Worm (Caenorhabditis elegans): ENCODE results near the gene srh-149.
"Not testable (repeated sequence)": the region's sequence is repeated elsewhere in the genome, so short reads cannot be mapped to it uniquely, and the experiment has no call there.

srh-149 gene

ce11 chrV:15809543-15809942 is 31.5 kb downstream of the srh-149 start, which contains the start of gene srsx-36:
srsx-36 (minus strand) TSS chrV:15809643.
- TF ChIP-seq sea-1 (GFP tag; conservative IDR thresholded peaks at IDR 0.05) (no peak), B0310.2 (tag; optimal IDR thresholded peaks at IDR 0.05) (no peak), flt-1 (GFP tag; IDR thresholded peaks at IDR 0.05) (no peak), hmbx-1 (tag; optimal IDR thresholded peaks at IDR 0.05) (no peak), tra-4 (tag; optimal IDR thresholded peaks at IDR 0.05) (no peak), pes-1 (GFP tag; IDR thresholded peaks at IDR 0.05) (no peak), ama-1 (optimal IDR thresholded peaks at IDR 0.05) (no peak), hnd-1 (tag; optimal IDR thresholded peaks at IDR 0.05) (no peak)

ce11 chrV:15807420-15807819 is 33.6 kb downstream of the srh-149 start, which contains the start of gene srsx-38:
srsx-38 (minus strand) TSS chrV:15807520.
- not testable (repeated sequence) for TF ChIP-seq tbx-37 (GFP tag; conservative IDR thresholded peaks at IDR 0.05); F13C5.2 (tag; optimal IDR thresholded peaks at IDR 0.05); aly-1 (tag; optimal IDR thresholded peaks at IDR 0.05)

ce11 chrV:15803748-15804147 is 37.2 kb downstream of the srh-149 start, which contains the start of gene T26E4.18:
T26E4.18 (minus strand) TSS chrV:15803848.
- TF ChIP-seq ceh-13 (GFP tag; optimal IDR thresholded peaks at IDR 0.05); hmg-4 (GFP tag; optimal IDR thresholded peaks at IDR 0.05); hmbx-1 (tag; optimal IDR thresholded peaks at IDR 0.05): not testable (repeated sequence)

ce11 chrV:15803079-15803478 is 37.9 kb downstream of the srh-149 start, which contains the start of gene srd-27:
srd-27 (plus strand) TSS chrV:15803379.
- TF ChIP-seq tra-4, ets-7, hmbx-1 (tag; optimal IDR thresholded peaks at IDR 0.05): not testable (repeated sequence)

ce11 chrV:15802623-15803022 is 38.4 kb downstream of the srh-149 start, which contains the start of gene T26E4.9:
T26E4.9 (minus strand) TSS chrV:15802723.
- TF ChIP-seq F13C5.2 (tag; optimal IDR thresholded peaks at IDR 0.05); ets-7 (tag; optimal IDR thresholded peaks at IDR 0.05); tbx-11 (GFP tag; IDR thresholded peaks at IDR 0.05): not testable (repeated sequence)

- TF ChIP-seq ets-7 (tag; optimal IDR thresholded peaks at IDR 0.05) (no peak), hmbx-1 (tag; optimal IDR thresholded peaks at IDR 0.05) (no peak), hmg-4 (GFP tag; optimal IDR thresholded peaks at IDR 0.05) (no peak), sea-1 (GFP tag; conservative IDR thresholded peaks at IDR 0.05) (no peak), F13C5.2 (tag; optimal IDR thresholded peaks at IDR 0.05) (no peak), hnd-1 (tag; optimal IDR thresholded peaks at IDR 0.05) (no peak), pes-1 (GFP tag; IDR thresholded peaks at IDR 0.05) (no peak), B0310.2 (tag; optimal IDR thresholded peaks at IDR 0.05) (no peak), scrt-1 (GFP tag; IDR thresholded peaks at IDR 0.05) (no peak), ceh-13 (GFP tag; optimal IDR thresholded peaks at IDR 0.05) (no peak), tbx-37 (GFP tag; conservative IDR thresholded peaks at IDR 0.05) (no peak), flt-1 (GFP tag; IDR thresholded peaks at IDR 0.05) (no peak)
These were observed 42.9 kb downstream of the srh-149 start, which contains the start of gene T26E4.10 for ce11 chrV:15798108-15798507. T26E4.10 (minus strand) TSS chrV:15798208.

- TF ChIP-seq ets-7 (tag; optimal IDR thresholded peaks at IDR 0.05) (no peak), ama-1 (optimal IDR thresholded peaks at IDR 0.05) (no peak), ceh-13 (GFP tag; optimal IDR thresholded peaks at IDR 0.05) (no peak), tbx-37 (GFP tag; conservative IDR thresholded peaks at IDR 0.05) (no peak), sea-1 (GFP tag; conservative IDR thresholded peaks at IDR 0.05) (no peak), aly-1 (tag; optimal IDR thresholded peaks at IDR 0.05) (no peak), hmbx-1 (tag; optimal IDR thresholded peaks at IDR 0.05) (no peak), tra-4 (tag; optimal IDR thresholded peaks at IDR 0.05) (no peak), scrt-1 (GFP tag; IDR thresholded peaks at IDR 0.05) (no peak), ceh-36 (tag; optimal IDR thresholded peaks at IDR 0.05) (no peak), tbx-11 (GFP tag; IDR thresholded peaks at IDR 0.05) (no peak), F13C5.2 (tag; optimal IDR thresholded peaks at IDR 0.05) (no peak), hnd-1 (tag; optimal IDR thresholded peaks at IDR 0.05) (no peak), pes-1 (GFP tag; IDR thresholded peaks at IDR 0.05) (no peak)
These were observed 44.9 kb downstream of the srh-149 start, which contains the start of gene nhr-223 for ce11 chrV:15796087-15796486. nhr-223 (plus strand) TSS chrV:15796387.

- TF ChIP-seq flt-1 (GFP tag; IDR thresholded peaks at IDR 0.05) (no peak), tbx-37 (GFP tag; conservative IDR thresholded peaks at IDR 0.05) (no peak), aly-1 (tag; optimal IDR thresholded peaks at IDR 0.05) (no peak), ets-7 (tag; optimal IDR thresholded peaks at IDR 0.05) (no peak), F13C5.2 (tag; optimal IDR thresholded peaks at IDR 0.05) (no peak), hmbx-1 (tag; optimal IDR thresholded peaks at IDR 0.05) (no peak), B0310.2 (tag; optimal IDR thresholded peaks at IDR 0.05) (no peak), hnd-1 (tag; optimal IDR thresholded peaks at IDR 0.05) (no peak), ceh-36 (tag; optimal IDR thresholded peaks at IDR 0.05) (no peak), sea-1 (GFP tag; conservative IDR thresholded peaks at IDR 0.05) (no peak), ceh-13 (GFP tag; optimal IDR thresholded peaks at IDR 0.05) (no peak), hmg-4 (GFP tag; optimal IDR thresholded peaks at IDR 0.05) (no peak), tra-4 (tag; optimal IDR thresholded peaks at IDR 0.05) (no peak), pes-1 (GFP tag; IDR thresholded peaks at IDR 0.05) (no peak), tbx-11 (GFP tag; IDR thresholded peaks at IDR 0.05) (no peak), scrt-1 (GFP tag; IDR thresholded peaks at IDR 0.05) (no peak), ama-1 (optimal IDR thresholded peaks at IDR 0.05) (no peak)
These were observed 47.7 kb downstream of the srh-149 start, which contains the start of gene T26E4.7 for ce11 chrV:15793270-15793669. T26E4.7 (plus strand) TSS chrV:15793570.

Measured in whole organism, early embryonic.